Fruit fly (Drosophila melanogaster): Measurements from ENCODE around the gene orb2.

The orb2 gene

DNA sequence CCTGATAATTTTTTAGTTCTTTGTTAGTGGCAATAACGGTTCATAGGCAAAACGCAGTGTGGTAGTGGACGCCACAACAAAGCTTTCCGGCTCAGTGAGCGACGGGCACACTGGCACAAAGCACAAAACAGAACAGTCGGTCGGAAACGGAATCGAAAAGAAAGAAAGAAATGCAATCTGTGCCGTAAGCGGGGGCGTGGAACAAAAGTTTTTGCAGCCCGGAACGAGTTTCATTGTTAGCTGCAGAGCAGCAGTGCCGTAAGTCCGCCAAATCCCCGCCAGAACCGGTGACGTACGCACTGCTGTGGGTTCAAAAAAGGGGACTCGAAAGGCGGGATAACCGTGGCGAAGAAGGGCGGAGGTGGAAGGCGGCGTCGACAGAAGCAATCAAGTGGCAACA lies 14.2 kb upstream of the orb2 start, which contains the start of gene CG5026 (continued):
- no peak for TF ChIP-seq CG14050 (GFP tag; IDR thresholded peaks at IDR 0.05)
- no peak for TF ChIP-seq chn (GFP tag; optimal IDR thresholded peaks at IDR 0.05)
- no peak for TF ChIP-seq Camta (GFP tag; optimal IDR thresholded peaks at IDR 0.05)
- no peak for TF ChIP-seq CG4854 (GFP tag; optimal IDR thresholded peaks at IDR 0.05)
- TF ChIP-seq sqz (GFP tag; optimal IDR thresholded peaks at IDR 0.05) = no peak
- peak; percentile 22 for TF ChIP-seq CG2116 (GFP tag; optimal IDR thresholded peaks at IDR 0.05)
- no peak for TF ChIP-seq Fer2 (tag; optimal IDR thresholded peaks at IDR 0.05)
- TF ChIP-seq slbo (GFP tag; IDR thresholded peaks at IDR 0.05) = no peak
- TF ChIP-seq br (optimal IDR thresholded peaks at IDR 0.05) = no peak
- peak; percentile 6 for TF ChIP-seq CG11398 (GFP tag; optimal IDR thresholded peaks at IDR 0.05)
- peak; percentile 2 for TF ChIP-seq trem (tag; optimal IDR thresholded peaks at IDR 0.05)
- TF ChIP-seq row (GFP tag; IDR thresholded peaks at IDR 0.05) = peak; percentile 34; the same call in 1 of the 3 replicates
- TF ChIP-seq croc (GFP tag; conservative IDR thresholded peaks at IDR 0.05) = no peak
- TF ChIP-seq CG10565 (GFP tag; optimal IDR thresholded peaks at IDR 0.05) = no peak
- no peak for TF ChIP-seq CG7357 (GFP tag; IDR thresholded peaks at IDR 0.05)
- TF ChIP-seq Dad (GFP tag; optimal IDR thresholded peaks at IDR 0.05) = no peak
- TF ChIP-seq CG7987 (GFP tag; optimal IDR thresholded peaks at IDR 0.05) = peak; percentile 12
- TF ChIP-seq CG10543 (GFP tag; optimal IDR thresholded peaks at IDR 0.05) = no peak
- TF ChIP-seq eyg (GFP tag; optimal IDR thresholded peaks at IDR 0.05) = no peak
- TF ChIP-seq Dip2 (GFP tag; IDR thresholded peaks at IDR 0.05) = no peak
- peak; percentile 46 for TF ChIP-seq CG12659 (GFP tag; optimal IDR thresholded peaks at IDR 0.05)
- no peak for TF ChIP-seq CG1647 (GFP tag; optimal IDR thresholded peaks at IDR 0.05)
- no peak for TF ChIP-seq lbe (GFP tag; optimal IDR thresholded peaks at IDR 0.05)
- no peak for TF ChIP-seq CrebB (tag; optimal IDR thresholded peaks at IDR 0.05)
- TF ChIP-seq Dll (GFP tag; IDR thresholded peaks at IDR 0.05; ENCODE audit: partially characterized antibody) = peak; percentile 37; the same call in 1 of the 4 replicates
- TF ChIP-seq dan (GFP tag; IDR thresholded peaks at IDR 0.05) = no peak
- no peak for TF ChIP-seq NK7.1 (GFP tag; optimal IDR thresholded peaks at IDR 0.05)
- no peak for TF ChIP-seq toy (GFP tag; IDR thresholded peaks at IDR 0.05)
- TF ChIP-seq bcd (GFP tag; optimal IDR thresholded peaks at IDR 0.05) = no peak
- TF ChIP-seq insv (GFP tag; optimal IDR thresholded peaks at IDR 0.05) = no peak
- TF ChIP-seq CG17912 (GFP tag; optimal IDR thresholded peaks at IDR 0.05) = peak; percentile 7
- no peak for TF ChIP-seq Lhr (GFP tag; optimal IDR thresholded peaks at IDR 0.05)
- TF ChIP-seq Hmx (GFP tag; optimal IDR thresholded peaks at IDR 0.05) = no peak
- no peak for TF ChIP-seq CG17359 (tag; optimal IDR thresholded peaks at IDR 0.05)
- no peak for TF ChIP-seq Ssrp (tag; optimal IDR thresholded peaks at IDR 0.05)
- no peak for TF ChIP-seq schlank (tag; optimal IDR thresholded peaks at IDR 0.05)
- TF ChIP-seq CG11696 (GFP tag; IDR thresholded peaks at IDR 0.05) = no peak
- TF ChIP-seq CG8765 (GFP tag; IDR thresholded peaks at IDR 0.05) = no peak
- peak; percentile 34 for TF ChIP-seq Dref (GFP tag; IDR thresholded peaks at IDR 0.05)
- TF ChIP-seq CG4617 (GFP tag; optimal IDR thresholded peaks at IDR 0.05; ENCODE audit: borderline replicate concordance) = peak; percentile 35
- TF ChIP-seq CG3407 (GFP tag; optimal IDR thresholded peaks at IDR 0.05) = no peak
- TF ChIP-seq Sox102F (GFP tag; optimal IDR thresholded peaks at IDR 0.05) = no peak
- no peak for TF ChIP-seq gce (GFP tag; IDR thresholded peaks at IDR 0.05)
- no peak for TF ChIP-seq tgo (GFP tag; IDR thresholded peaks at IDR 0.05)
- TF ChIP-seq CoRest (tag; optimal IDR thresholded peaks at IDR 0.05) = peak; percentile 61
- TF ChIP-seq CG3847 (GFP tag; IDR thresholded peaks at IDR 0.05) = no peak
- TF ChIP-seq hkb (optimal IDR thresholded peaks at IDR 0.05) = no peak
- TF ChIP-seq hkb (GFP tag; IDR thresholded peaks at IDR 0.05) = no peak
- no peak for TF ChIP-seq HLH3B (GFP tag; IDR thresholded peaks at IDR 0.05)
- TF ChIP-seq gsb (GFP tag; IDR thresholded peaks at IDR 0.05) = no peak
- TF ChIP-seq danr (GFP tag; IDR thresholded peaks at IDR 0.05) = no peak
- TF ChIP-seq Myb (GFP tag; optimal IDR thresholded peaks at IDR 0.05) = peak; percentile 81
- TF ChIP-seq CG34422 (GFP tag; IDR thresholded peaks at IDR 0.05) = 0 out of 3 replicates have a peak, but pooled peaks have one; percentile 14

All from whole organism, embryonic.